Worm (Caenorhabditis elegans): ENCODE data around the gene B0024.4.

- TF ChIP-seq lin-13 (tag; optimal IDR thresholded peaks at IDR 0.05) (no peak), snpc-4 (tag; optimal IDR thresholded peaks at IDR 0.05) (no peak), ztf-11 (tag; optimal IDR thresholded peaks at IDR 0.05) (no peak), mep-1 (tag; optimal IDR thresholded peaks at IDR 0.05) (no peak), nhr-76 (tag; optimal IDR thresholded peaks at IDR 0.05) (no peak), ces-1 (GFP tag; optimal IDR thresholded peaks at IDR 0.05) (no peak), nhr-237 (tag; optimal IDR thresholded peaks at IDR 0.05) (no peak), ceh-39 (tag; optimal IDR thresholded peaks at IDR 0.05) (no peak)
These were observed 15.8 kb upstream of the B0024.4 start, which contains the start of gene lys-2 for ce11 chrV:10281374-10281773.

Measured in whole organism, mixed stage, embryonic.